Worm (Caenorhabditis elegans) whole organism, young adult: Measurements from ENCODE around the gene arx-6.

ENCODE experiments used
- Y53F4B.3 ChIP-seq: fragments of 200-800 bp; sonication (Bioruptor generic); IDR thresholded peaks from 2 replicates; pipeline ENCODE4 v1.3.6; 2022; ENCODE audit warnings: missing genetic modification reagents, missing genetic modification characterization, missing compliant biosample characterization
- Y53G8AR.9 ChIP-seq: fragments of 200-800 bp; sonication (Bioruptor generic); conservative IDR thresholded peaks from 2 replicates; pipeline ENCODE4 v1.3.6; 2022; ENCODE audit warnings: missing genetic modification reagents, missing genetic modification characterization, missing compliant biosample characterization
- ama-1 ChIP-seq, 3 experiments: fragments of 150-350 bp in 1 of 3; sonication (generic microtip) in 2 of 3; optimal IDR thresholded peaks; 2 replicates each; lab custom pipeline; 2014 to 2018; ENCODE audit warnings: missing biosample characterization in 2 of 3, missing genetic modification characterization in 2 of 3, missing genetic modification reagents in 2 of 3
- ccch-3 ChIP-seq: fragments of 200-800 bp; sonication (Bioruptor generic); optimal IDR thresholded peaks from 2 replicates; lab custom pipeline; 2018; ENCODE audit warnings: mild to moderate bottlenecking, missing genetic modification characterization, missing compliant biosample characterization
- ceh-27 ChIP-seq: fragments of 200-800 bp; sonication (Bioruptor generic); optimal IDR thresholded peaks from 2 replicates; lab custom pipeline; 2018; ENCODE audit warnings: mild to moderate bottlenecking, missing genetic modification characterization, moderate library complexity, missing compliant biosample characterization
- mcd-1 ChIP-seq: fragments of 200-800 bp; sonication (Bioruptor generic); IDR thresholded peaks from 2 replicates; pipeline ENCODE4 v1.3.6; 2022; ENCODE audit warnings: missing genetic modification reagents, missing genetic modification characterization, missing compliant biosample characterization
- mes-4 ChIP-seq: sonication (generic microtip); optimal IDR thresholded peaks from 2 replicates; lab custom pipeline; 2016; ENCODE audit warnings: missing genotype, missing genetic modification characterization, missing compliant biosample characterization
- nfya-1 ChIP-seq: sonication (generic microtip); optimal IDR thresholded peaks from 2 replicates; lab custom pipeline; 2017; ENCODE audit warnings: antibody characterized with exemption, missing compliant biosample characterization, missing genetic modification characterization, borderline replicate concordance; ENCODE audit not compliant: insufficient read depth
- snpc-4 ChIP-seq, 5 experiments: fragments of 150-350 bp in 1 of 5; sonication (generic microtip) in 4 of 5; optimal IDR thresholded peaks; 2 replicates each; lab custom pipeline; 2014 to 2018; ENCODE audit warnings: missing genetic modification characterization in 5 of 5, missing biosample characterization in 3 of 5, antibody characterized with exemption in 2 of 5, mild to moderate bottlenecking in 2 of 5, missing compliant biosample characterization in 2 of 5, missing genotype in 2 of 5, moderate library complexity in 2 of 5, missing genetic modification reagents in 1 of 5
- unc-130 ChIP-seq: sonication (generic microtip); optimal IDR thresholded peaks from 2 replicates; lab custom pipeline; 2016; ENCODE audit warnings: missing genetic modification reagents, missing genetic modification characterization, missing compliant biosample characterization
- ztf-18 ChIP-seq: sonication (generic microtip); optimal IDR thresholded peaks from 2 replicates; lab custom pipeline; 2016; ENCODE audit warnings: missing genotype, mild to moderate bottlenecking, missing genetic modification characterization, missing compliant biosample characterization

DNA sequence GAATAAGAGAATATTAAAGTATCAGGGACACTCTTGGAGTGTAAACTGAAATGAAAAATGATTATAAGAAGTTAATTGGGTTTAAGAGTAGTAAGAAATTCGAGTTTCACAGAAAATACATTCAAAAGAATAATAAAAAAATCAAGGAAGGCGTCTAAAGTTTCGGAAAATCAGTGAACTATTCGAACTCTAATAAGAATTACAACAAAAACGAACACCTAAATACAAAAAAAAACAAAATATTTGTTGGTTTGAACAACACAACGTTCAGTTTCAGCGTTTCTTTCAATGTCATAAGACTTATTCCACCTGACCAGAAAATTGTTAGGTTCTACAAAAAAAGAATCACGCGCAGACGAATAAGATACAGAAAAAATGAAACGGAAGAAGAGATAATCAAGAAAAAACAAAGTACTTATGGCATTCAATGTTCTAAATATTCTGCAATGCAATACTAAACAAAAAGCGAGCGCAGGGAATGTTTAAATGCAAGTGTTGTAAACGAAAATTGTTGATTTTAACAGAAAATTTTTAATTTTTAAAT, 20.6 kb downstream of the arx-6 start, which contains the start of gene nhl-2:
- TF ChIP-seq nfya-1 (tag; lab: Kevin White, UChicago) (no peak), Y53F4B.3 (GFP tag; lab: Robert Waterston, UW) (no peak), ama-1 (optimal IDR thresholded peaks at IDR 0.05; lab: Kevin White, UChicago) (no peak), ama-1 (GFP tag; optimal IDR thresholded peaks at IDR 0.05; lab: Kevin White, UChicago) (no peak), ccch-3 (no peak), snpc-4 (GFP tag; optimal IDR thresholded peaks at IDR 0.05; lab: Kevin White, UChicago) (no peak), snpc-4 (tag; optimal IDR thresholded peaks at IDR 0.05; lab: Kevin White, UChicago) (no peak), mes-4 (tag; lab: Kevin White, UChicago) (no peak), unc-130 (no peak), ztf-18 (tag; lab: Kevin White, UChicago) (no peak), ceh-27 (GFP tag; lab: Kevin White, UChicago) (no peak), Y53G8AR.9 (GFP tag; lab: Robert Waterston, UW) (no peak), mcd-1 (GFP tag; lab: Robert Waterston, UW) (no peak)
